Worm (Caenorhabditis elegans): ENCODE results near the gene pwp-1.

ce11 chrIV:13252211-13252610, 15.8 kb upstream of the pwp-1 start, which contains the start of gene ttr-51:
- no peak for TF ChIP-seq ceh-13 (GFP tag; optimal IDR thresholded peaks at IDR 0.05)
- TF ChIP-seq hmg-4 (GFP tag; optimal IDR thresholded peaks at IDR 0.05): no peak
- TF ChIP-seq tbx-37 (GFP tag; conservative IDR thresholded peaks at IDR 0.05): no peak
- no peak for TF ChIP-seq ama-1 (optimal IDR thresholded peaks at IDR 0.05)
- TF ChIP-seq hmbx-1 (tag; optimal IDR thresholded peaks at IDR 0.05): no peak
- no peak for TF ChIP-seq sea-1 (GFP tag; conservative IDR thresholded peaks at IDR 0.05)
